Worm (Caenorhabditis elegans): ENCODE data around the gene K07E3.9.

- TF ChIP-seq med-1 (GFP tag; optimal IDR thresholded peaks at IDR 0.05; ENCODE audit: insufficient read depth) (no peak), cog-1 (tag; optimal IDR thresholded peaks at IDR 0.05) (no peak), flt-1 (GFP tag; IDR thresholded peaks at IDR 0.05) (peak; percentile 33; the same call in 1 of the 2 replicates), ref-1 (GFP tag; conservative IDR thresholded peaks at IDR 0.05) (0 out of 2 replicates have a peak, but pooled peaks have one; percentile 40), ztf-23 (GFP tag; IDR thresholded peaks at IDR 0.05) (no peak), klf-2 (GFP tag; conservative IDR thresholded peaks at IDR 0.05) (0 out of 2 replicates have a peak, but pooled peaks have one; percentile 13)
These were observed 48.5 kb downstream of the K07E3.9 start for ce11 chrX:8156502-8156901.
